Fruit fly (Drosophila melanogaster): ENCODE data around the gene CG33116.
A peak's percentile ranks its signal among the peaks of the same experiment; 100 is the strongest.

The CG33116 gene

DNA sequence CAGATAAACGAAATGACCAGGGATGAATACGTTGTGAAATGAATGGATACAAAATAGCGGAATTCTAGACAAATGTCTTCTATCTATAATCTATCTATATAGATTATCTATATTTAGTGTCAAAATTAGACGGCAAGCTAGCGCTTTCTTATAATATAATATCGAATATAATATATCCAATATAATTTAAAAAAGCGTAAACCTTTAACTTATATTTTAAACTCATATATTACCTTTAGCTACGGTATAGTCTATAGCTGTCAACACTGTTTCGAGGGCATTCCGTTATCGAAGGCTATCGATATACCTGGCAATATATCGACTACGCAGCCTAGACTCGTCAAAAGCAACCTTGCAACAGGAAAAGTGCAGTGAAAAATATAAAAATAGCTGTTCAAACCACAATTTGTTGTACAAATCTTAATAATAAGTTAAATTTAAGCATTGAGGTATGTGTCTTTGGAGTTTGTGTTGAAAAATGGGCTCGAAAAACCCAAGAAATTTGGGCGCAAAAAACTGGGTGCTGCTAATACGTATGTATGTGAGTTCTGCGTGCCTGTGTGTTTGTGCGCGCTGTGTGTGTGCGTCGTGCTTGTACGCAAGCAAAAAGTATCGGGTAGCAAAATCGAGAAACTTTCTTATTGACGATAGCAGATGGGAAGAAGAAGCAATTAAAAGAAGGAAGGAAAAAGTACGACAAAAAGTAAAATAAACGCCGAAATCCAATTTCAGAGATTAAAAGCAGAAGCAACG is 40.2 kb upstream of the CG33116 start, which contains the start of the genes swm and Ctu2 (continued):
- TF ChIP-seq onecut (GFP tag; IDR thresholded peaks at IDR 0.05) (no peak), Tbp (GFP tag; optimal IDR thresholded peaks at IDR 0.05) (no peak), kni (GFP tag; optimal IDR thresholded peaks at IDR 0.05) (no peak), nau (GFP tag; optimal IDR thresholded peaks at IDR 0.05) (no peak), psq (GFP tag; optimal IDR thresholded peaks at IDR 0.05) (no peak), fd96Cb (tag; optimal IDR thresholded peaks at IDR 0.05) (peak; percentile 48), Dll (GFP tag; IDR thresholded peaks at IDR 0.05; ENCODE audit: partially characterized antibody) (peak; percentile 81), Fer1 (GFP tag; optimal IDR thresholded peaks at IDR 0.05) (peak; percentile 74), dm (GFP tag; optimal IDR thresholded peaks at IDR 0.05) (peak; percentile 20), CG18262 (tag; optimal IDR thresholded peaks at IDR 0.05) (peak; percentile 73), h (optimal IDR thresholded peaks at IDR 0.05) (no peak), CG2712 (tag; optimal IDR thresholded peaks at IDR 0.05) (peak; percentile 81), MESR4 (GFP tag; optimal IDR thresholded peaks at IDR 0.05) (peak; percentile 96), br (optimal IDR thresholded peaks at IDR 0.05) (no peak)

DNA sequence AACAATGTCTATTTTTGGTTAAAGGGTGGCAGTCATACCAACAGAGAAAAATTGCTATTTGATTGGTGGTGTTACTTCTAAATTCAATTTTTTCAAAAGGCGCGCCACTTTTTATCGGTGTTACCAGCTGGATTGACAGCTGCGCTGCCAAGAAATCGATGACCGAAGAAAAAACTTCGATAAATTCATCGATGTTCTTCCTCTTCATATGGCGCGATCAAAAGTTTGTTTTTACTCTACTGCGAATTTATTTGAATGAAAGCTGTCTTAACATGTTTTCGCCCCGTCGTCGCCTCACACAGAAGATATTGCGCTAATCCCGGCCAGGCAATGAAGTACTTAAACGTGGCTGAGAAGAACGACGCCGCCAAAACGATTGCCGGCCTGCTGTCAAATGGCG is 35.3 kb upstream of the CG33116 start, which contains the start of gene Top3alpha:
Gene Top3alpha (plus strand): TSS at position 186 of the 400 bp plus-strand sequence.
- TF ChIP-seq sr (GFP tag; IDR thresholded peaks at IDR 0.05), result no peak
- peak; percentile 59 for TF ChIP-seq Med (GFP tag)
- TF ChIP-seq HLH3B (GFP tag; IDR thresholded peaks at IDR 0.05), result no peak
- peak; percentile 32; the same call in 1 of the 2 replicates for TF ChIP-seq Adf1 (GFP tag; IDR thresholded peaks at IDR 0.05)
- TF ChIP-seq unc-4 (GFP tag; IDR thresholded peaks at IDR 0.05; ENCODE audit: partially characterized antibody), result peak; percentile 70
- peak; percentile 78; the same call in 1 of the 2 replicates for TF ChIP-seq bbx (GFP tag; IDR thresholded peaks at IDR 0.05; ENCODE audit: partially characterized antibody)
- TF ChIP-seq NC2β (GFP tag; optimal IDR thresholded peaks at IDR 0.05), result no peak
- TF ChIP-seq MESR4 (GFP tag; optimal IDR thresholded peaks at IDR 0.05), result peak; percentile 7
- TF ChIP-seq CG4617 (GFP tag; optimal IDR thresholded peaks at IDR 0.05; ENCODE audit: borderline replicate concordance), result no peak
- TF ChIP-seq BEAF-32 (GFP tag; optimal IDR thresholded peaks at IDR 0.05), result peak; percentile 65
- peak; percentile 25 for TF ChIP-seq Myb (GFP tag; optimal IDR thresholded peaks at IDR 0.05)
- TF ChIP-seq en (GFP tag; optimal IDR thresholded peaks at IDR 0.05), result no peak
- peak; percentile 66 for TF ChIP-seq Sry-δ (GFP tag; optimal IDR thresholded peaks at IDR 0.05)
- TF ChIP-seq prd (optimal IDR thresholded peaks at IDR 0.05), result no peak
- no peak for TF ChIP-seq prd (GFP tag; IDR thresholded peaks at IDR 0.05)
- TF ChIP-seq CG13287 (GFP tag; IDR thresholded peaks at IDR 0.05; ENCODE audit: partially characterized antibody), result peak; percentile 84
- TF ChIP-seq phol (tag; optimal IDR thresholded peaks at IDR 0.05), result peak; percentile 24
- TF ChIP-seq CG17385 (GFP tag; optimal IDR thresholded peaks at IDR 0.05), result peak; percentile 97
- peak; percentile 36 for TF ChIP-seq Ets97D (GFP tag; optimal IDR thresholded peaks at IDR 0.05)
- TF ChIP-seq jigr1 (GFP tag; IDR thresholded peaks at IDR 0.05), result no peak
- no peak for TF ChIP-seq Pdp1 (GFP tag; optimal IDR thresholded peaks at IDR 0.05)
- TF ChIP-seq pan (optimal IDR thresholded peaks at IDR 0.05), result no peak
- TF ChIP-seq pan (GFP tag; optimal IDR thresholded peaks at IDR 0.05 in 1 of 2, IDR thresholded peaks at IDR 0.05 in 1 of 2), result no peak
- TF ChIP-seq gro (GFP tag; optimal IDR thresholded peaks at IDR 0.05), result no peak
- peak; percentile 14; the same call in 1 of the 2 replicates for TF ChIP-seq CG42726 (GFP tag; IDR thresholded peaks at IDR 0.05; ENCODE audit: partially characterized antibody)
- peak; percentile 72 for TF ChIP-seq gfzf (GFP tag; optimal IDR thresholded peaks at IDR 0.05)
- TF ChIP-seq CG16813 (GFP tag; IDR thresholded peaks at IDR 0.05; ENCODE audit: partially characterized antibody), result peak; percentile 64
- TF ChIP-seq CG10543 (GFP tag; optimal IDR thresholded peaks at IDR 0.05), result no peak
- no peak for TF ChIP-seq CG2889 (GFP tag; IDR thresholded peaks at IDR 0.05)
- no peak for TF ChIP-seq Tbp (GFP tag; optimal IDR thresholded peaks at IDR 0.05)
- peak; percentile 67; the same call in 1 of the 2 replicates for TF ChIP-seq amos (GFP tag; IDR thresholded peaks at IDR 0.05; ENCODE audit: partially characterized antibody)
- no peak; the same call in 2 of the 3 replicates for TF ChIP-seq CG2199 (GFP tag; IDR thresholded peaks at IDR 0.05)
- no peak for TF ChIP-seq zfh1 (GFP tag; IDR thresholded peaks at IDR 0.05)
- peak; percentile 58 for TF ChIP-seq Doc3 (GFP tag; IDR thresholded peaks at IDR 0.05; ENCODE audit: partially characterized antibody)
- TF ChIP-seq CG6854 (GFP tag; optimal IDR thresholded peaks at IDR 0.05), result no peak
- TF ChIP-seq crc (GFP tag; optimal IDR thresholded peaks at IDR 0.05), result no peak
- no peak for TF ChIP-seq p53 (GFP tag; optimal IDR thresholded peaks at IDR 0.05)
